Fruit fly (Drosophila melanogaster) Kc167 (cell line): Measurements from ENCODE around the gene CG14642.

Source experiments
- Myc ChIP-seq: fragments of >200 bp; optimal IDR thresholded peaks from 2 replicates; lab custom pipeline; 2017; ENCODE audit warnings: missing external identifiers
- Sin3A ChIP-seq: fragments of >200 bp; optimal IDR thresholded peaks from 2 replicates; lab custom pipeline; 2018; ENCODE audit warnings: missing external identifiers
- h ChIP-seq: fragments of >200 bp; optimal IDR thresholded peaks from 3 replicates; lab custom pipeline; 2018; ENCODE audit warnings: missing external identifiers
- insv ChIP-seq: fragments of >200 bp; optimal IDR thresholded peaks from 3 replicates; lab custom pipeline; 2018; ENCODE audit warnings: missing external identifiers
- psq ChIP-seq: fragments of >200 bp; optimal IDR thresholded peaks from 2 replicates; lab custom pipeline; 2017; ENCODE audit warnings: missing external identifiers
- ttk ChIP-seq: sonication (Bioruptor generic); optimal IDR thresholded peaks from 2 replicates; lab custom pipeline; 2017; ENCODE audit warnings: missing external identifiers

The CG14642 gene

DNA sequence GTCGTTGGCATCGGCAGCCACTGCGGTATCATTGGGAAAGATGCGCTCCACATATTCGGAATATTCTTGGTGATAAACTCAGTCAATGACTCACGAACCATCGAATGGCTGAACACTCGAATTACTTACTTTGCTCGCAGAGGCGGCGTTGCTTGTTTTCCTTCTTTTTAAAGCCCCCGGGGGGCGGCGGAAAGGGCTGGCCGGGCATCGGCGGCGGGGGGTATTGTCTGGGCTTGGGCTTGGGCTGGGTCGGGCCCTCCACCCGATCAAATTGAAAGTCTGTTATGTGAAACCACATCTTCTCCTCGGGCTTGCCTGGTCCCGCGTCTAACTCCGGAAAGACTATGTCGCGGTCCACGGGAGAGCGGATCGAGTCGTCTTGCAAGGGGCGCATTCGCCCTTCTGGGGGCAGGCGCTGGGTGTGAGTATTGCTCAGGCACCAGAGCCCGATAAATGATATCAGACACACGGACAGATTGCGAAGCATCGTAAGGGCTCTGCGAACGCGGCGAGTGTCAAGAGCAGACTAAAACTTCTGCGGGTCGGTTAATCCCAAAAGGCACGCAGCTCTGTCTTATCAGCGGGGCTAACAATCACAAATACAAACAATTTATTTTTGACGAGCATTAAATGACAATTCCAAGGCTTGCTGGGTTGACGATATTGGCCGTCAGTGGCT lies at the start of gene CG14642:
CG14642 (minus strand) TSS at position 509 of the 679 bp plus-strand sequence.
- no peak for TF ChIP-seq Sin3A (lab: Kevin White, UChicago)
- TF ChIP-seq Myc (lab: Kevin White, UChicago): no peak
- TF ChIP-seq ttk (lab: Kevin White, UChicago): no peak
- TF ChIP-seq h (lab: Kevin White, UChicago): no peak
- TF ChIP-seq psq (lab: Kevin White, UChicago): no peak
- no peak for TF ChIP-seq insv

DNA sequence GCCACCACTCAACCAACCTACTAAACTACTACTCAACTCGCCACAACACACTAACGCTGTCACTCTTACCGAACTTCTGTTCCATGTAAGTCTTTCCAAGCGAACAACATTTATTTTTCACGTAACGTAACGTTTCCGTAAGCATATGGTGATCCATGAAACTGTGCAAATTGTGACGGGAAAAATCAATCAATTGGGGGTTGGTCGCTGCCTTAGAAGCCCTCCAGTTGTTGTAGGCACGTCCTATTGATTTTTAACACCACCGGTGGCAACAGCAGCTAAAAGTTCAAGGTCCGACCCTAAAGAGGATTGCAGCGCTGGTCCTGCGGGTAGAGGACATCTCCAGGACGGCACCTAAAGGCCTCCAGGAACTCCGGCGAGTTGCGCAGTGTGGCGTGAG lies 49.7 kb upstream of the CG14642 start:
- TF ChIP-seq h (lab: Kevin White, UChicago) (no peak), Myc (lab: Kevin White, UChicago) (no peak), insv (no peak), psq (lab: Kevin White, UChicago) (no peak), ttk (lab: Kevin White, UChicago) (no peak), Sin3A (lab: Kevin White, UChicago) (no peak)

DNA sequence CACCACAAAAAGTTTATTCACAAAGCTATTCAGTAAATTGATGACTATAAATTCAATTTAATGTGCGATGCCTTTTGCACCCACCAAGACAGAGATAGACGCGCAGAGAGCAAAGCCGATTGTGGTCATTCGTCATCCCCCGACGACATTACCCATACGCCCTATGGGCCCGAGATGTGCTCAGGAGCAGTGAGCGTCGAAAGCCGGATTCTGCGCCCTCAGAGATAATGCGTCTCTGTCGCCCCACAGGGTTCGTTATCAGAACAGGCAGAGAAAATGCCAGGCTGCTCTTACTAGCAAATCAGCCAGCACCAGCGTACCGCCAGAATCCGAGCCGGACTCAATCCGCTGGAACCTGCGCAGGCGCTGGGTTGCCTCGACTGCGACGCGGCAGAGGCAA lies 48.8 kb upstream of the CG14642 start:
- no peak for TF ChIP-seq insv
- no peak for TF ChIP-seq Sin3A (lab: Kevin White, UChicago)
- no peak for TF ChIP-seq ttk (lab: Kevin White, UChicago)
- no peak for TF ChIP-seq Myc (lab: Kevin White, UChicago)
- no peak for TF ChIP-seq psq (lab: Kevin White, UChicago)
- TF ChIP-seq h (lab: Kevin White, UChicago): no peak

DNA sequence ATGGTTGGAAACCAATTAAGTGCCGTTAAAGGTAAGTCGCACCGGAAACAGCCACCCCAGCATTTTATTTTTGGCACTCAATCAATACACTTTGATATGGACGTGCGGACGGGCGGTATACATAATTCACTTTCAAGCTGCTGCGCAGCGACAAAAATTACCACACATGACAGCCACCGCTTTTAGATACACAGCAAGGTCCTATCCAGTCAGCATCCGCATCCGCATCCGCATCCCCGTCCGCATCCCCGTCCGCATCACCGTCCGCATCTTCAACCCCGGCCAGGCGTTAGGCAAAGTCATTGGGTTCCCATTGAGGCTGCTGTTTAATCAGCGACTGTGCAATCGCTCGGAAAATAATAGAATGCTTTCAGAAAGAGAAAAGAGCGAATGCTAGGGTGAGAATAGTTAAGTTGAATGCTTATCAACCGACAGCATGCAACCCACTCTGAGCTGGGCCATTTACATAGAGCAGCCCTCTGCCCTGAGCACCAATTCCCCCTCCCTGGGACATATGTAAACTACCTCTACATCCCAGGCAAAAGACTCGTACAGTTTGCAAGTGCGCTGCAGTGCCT lies 41.9 kb upstream of the CG14642 start:
- TF ChIP-seq h (lab: Kevin White, UChicago): no peak
- no peak for TF ChIP-seq insv
- TF ChIP-seq psq (lab: Kevin White, UChicago): no peak
- TF ChIP-seq Myc (lab: Kevin White, UChicago): no peak
- TF ChIP-seq ttk (lab: Kevin White, UChicago): no peak
- TF ChIP-seq Sin3A (lab: Kevin White, UChicago): no peak

DNA sequence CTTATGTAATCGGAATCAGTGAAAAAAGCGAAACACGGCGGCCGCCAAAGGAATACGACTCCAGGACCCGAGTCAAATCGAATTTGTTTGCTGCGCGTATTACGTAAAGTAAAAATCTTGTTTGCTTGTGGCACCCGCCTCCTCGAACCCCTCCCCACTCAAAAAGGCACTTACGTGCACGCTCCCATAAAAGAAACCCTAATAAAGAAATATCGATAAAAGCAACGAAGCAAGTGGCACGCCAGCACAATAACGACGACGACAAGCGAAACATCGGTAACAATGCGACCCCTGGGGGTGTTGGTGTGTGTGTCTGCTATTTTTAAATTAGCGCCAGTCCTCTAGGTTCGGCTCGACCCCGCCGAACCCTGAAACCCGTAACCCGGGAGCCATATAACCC lies 39.7 kb upstream of the CG14642 start:
- TF ChIP-seq h (lab: Kevin White, UChicago) (no peak), ttk (lab: Kevin White, UChicago) (no peak), psq (lab: Kevin White, UChicago) (no peak), Sin3A (lab: Kevin White, UChicago) (no peak), insv (no peak), Myc (lab: Kevin White, UChicago) (no peak)

DNA sequence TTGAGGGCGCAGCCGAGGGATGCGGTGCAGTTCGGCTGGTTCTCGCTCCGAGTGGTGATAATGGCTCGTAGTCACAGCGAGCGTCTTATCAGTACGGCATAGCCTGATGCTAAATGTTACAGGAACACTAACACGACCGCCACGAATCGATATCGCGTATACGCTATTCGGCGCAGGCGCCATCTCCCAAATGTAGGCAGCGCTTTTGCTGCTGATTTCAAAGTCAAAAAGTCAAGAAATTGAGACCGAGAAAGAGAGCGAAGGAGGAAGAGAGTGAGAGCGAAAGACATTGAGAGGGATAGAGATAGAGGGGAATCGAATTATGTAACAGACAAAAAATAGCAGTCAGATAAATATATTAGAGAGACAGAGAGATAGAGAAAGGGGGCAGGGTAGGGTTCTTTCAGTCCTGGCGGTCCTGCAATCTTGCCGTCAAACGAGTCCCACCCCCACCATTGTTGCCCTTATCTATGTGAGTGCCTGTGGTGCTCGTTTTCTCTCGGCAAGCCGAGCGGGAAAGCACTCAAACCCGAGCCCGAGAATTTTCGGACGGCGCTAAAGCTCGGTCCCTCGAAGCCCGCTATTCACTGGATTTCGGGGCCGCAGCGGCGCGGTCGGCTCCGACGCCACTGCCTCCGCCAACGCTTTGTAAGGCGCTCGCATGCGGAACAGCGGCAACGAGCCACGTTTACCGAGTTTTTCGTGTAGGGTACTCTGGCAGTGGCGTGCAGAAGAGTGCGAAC lies 38.8 kb upstream of the CG14642 start:
- TF ChIP-seq Myc (lab: Kevin White, UChicago) (no peak), Sin3A (lab: Kevin White, UChicago) (no peak), ttk (lab: Kevin White, UChicago) (no peak), h (lab: Kevin White, UChicago) (no peak), psq (lab: Kevin White, UChicago) (no peak), insv (no peak)

DNA sequence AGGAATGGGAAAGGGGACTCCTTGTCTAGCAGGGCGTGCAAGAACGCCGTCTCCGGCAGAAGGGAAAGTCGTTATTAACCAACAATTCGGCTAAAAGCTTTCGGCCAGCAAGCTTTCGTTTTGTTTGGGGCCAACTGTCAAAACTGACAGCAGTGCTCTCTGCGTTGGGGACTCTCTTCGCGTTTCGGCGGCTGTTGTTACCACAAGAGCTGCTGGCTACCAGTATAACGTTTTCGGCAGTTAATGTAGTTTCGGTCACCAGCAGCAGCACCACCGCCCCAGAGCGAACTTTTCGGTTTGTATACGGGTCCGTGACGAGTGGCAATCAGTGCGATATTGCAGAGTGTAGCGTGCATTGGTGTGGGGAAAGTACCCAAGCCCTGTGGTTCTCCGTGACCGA lies 37.5 kb upstream of the CG14642 start, which contains the start of gene cpx:
cpx (plus strand) TSS at position 160 of the 400 bp plus-strand sequence.
- TF ChIP-seq ttk (lab: Kevin White, UChicago) (no peak), psq (lab: Kevin White, UChicago) (no peak), h (lab: Kevin White, UChicago) (no peak)

DNA sequence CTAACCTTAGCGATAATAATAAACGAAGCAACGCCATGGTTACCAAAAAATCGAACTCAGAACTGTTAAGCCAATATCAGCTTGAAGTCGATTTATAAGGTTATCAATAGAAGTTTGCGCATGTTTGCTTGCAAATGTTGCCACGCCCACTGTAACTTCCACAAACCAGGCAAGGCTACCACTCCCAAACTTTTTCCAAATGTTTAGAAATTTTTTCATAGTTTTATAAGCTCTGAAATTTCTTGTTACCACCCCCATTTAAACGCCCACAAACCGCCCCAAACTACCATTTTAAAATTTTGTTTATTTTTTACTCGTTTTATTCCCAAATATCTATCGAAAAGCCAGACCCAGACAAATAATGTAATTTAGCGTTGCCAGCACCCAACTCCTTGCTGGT lies 35.3 kb upstream of the CG14642 start, which contains the start of gene flip:
flip (minus strand) TSS at position 101 of the 400 bp plus-strand sequence.
- TF ChIP-seq psq (lab: Kevin White, UChicago) (no peak), Sin3A (lab: Kevin White, UChicago) (no peak), Myc (lab: Kevin White, UChicago) (no peak), insv (no peak), h (lab: Kevin White, UChicago) (no peak), ttk (lab: Kevin White, UChicago) (no peak)

DNA sequence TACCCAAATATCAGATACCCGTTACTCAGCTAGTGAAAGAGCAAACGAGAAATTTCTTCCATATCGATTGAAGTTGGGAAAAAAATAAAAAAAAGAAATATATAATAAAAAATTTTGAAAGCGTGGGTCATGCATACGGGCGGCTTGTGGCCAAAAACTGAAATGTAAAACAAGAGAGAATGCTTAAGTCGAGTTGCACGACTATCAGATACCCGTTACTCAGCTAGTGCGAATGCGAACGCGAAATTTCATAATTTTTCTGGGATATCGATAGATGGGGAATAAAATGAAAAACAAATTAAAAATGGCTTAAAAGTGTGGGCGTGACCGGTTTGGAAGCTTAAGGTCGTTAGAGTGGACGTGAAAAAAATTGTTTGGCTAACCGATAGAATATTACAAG lies 25.8 kb upstream of the CG14642 start:
- no peak for TF ChIP-seq insv
- TF ChIP-seq psq (lab: Kevin White, UChicago): no peak
- no peak for TF ChIP-seq ttk (lab: Kevin White, UChicago)
- no peak for TF ChIP-seq Sin3A (lab: Kevin White, UChicago)
- no peak for TF ChIP-seq h (lab: Kevin White, UChicago)
- TF ChIP-seq Myc (lab: Kevin White, UChicago): no peak

DNA sequence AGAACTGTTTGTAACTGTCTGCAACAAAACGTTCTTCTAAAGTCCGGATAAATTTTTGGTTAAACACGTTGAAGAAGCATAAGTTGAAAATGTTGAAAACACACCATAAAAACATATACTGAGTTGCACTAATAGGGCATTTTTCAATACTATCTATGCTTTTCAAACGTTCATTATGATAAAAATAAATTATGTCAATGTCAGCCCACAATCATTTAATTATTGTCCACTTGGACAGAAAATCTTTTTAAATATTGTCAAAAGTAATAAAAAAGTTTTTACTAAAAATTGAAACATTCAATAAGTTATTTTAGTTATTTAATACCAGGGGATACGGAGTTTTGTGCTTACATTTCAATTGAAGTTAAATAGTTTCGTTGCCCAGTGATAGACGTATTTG lies 24.0 kb upstream of the CG14642 start, which contains the start of gene CG1092:
CG1092 (plus strand) TSS at position 301 of the 400 bp plus-strand sequence.
- TF ChIP-seq psq (lab: Kevin White, UChicago) (no peak), insv (no peak), h (lab: Kevin White, UChicago) (no peak), Myc (lab: Kevin White, UChicago) (no peak), Sin3A (lab: Kevin White, UChicago) (no peak), ttk (lab: Kevin White, UChicago) (no peak)

DNA sequence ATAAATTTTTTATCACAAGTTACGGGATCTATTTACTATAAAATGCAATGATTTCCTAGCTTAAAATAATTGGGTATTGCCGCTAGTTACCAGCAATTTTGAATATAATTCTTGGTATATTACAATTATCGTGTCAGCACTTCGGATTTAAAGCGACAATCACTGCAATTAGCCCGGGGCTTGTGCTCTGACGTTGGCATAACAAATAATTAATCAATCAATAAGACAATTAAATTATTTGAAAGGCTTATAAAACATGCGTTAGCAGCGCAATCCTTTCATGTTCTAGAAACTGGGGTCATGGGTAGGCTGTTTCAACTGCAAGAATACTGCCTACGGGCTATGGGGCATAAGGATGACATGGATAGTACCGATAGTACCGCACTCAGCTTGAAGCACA lies 14.2 kb upstream of the CG14642 start, which contains the start of gene Or82a:
Or82a (plus strand) TSS at position 301 of the 400 bp plus-strand sequence.
- TF ChIP-seq ttk (lab: Kevin White, UChicago) (no peak), insv (no peak), psq (lab: Kevin White, UChicago) (no peak), h (lab: Kevin White, UChicago) (no peak), Sin3A (lab: Kevin White, UChicago) (no peak), Myc (lab: Kevin White, UChicago) (no peak)
